Worm (Caenorhabditis elegans) whole organism, L2 larva: ENCODE measurements around the gene rpl-29.

Experiments
- C34F6.9 ChIP-seq: fragments of 150-350 bp; optimal IDR thresholded peaks from 2 replicates; lab custom pipeline; 2014; ENCODE audit warnings: missing biosample characterization, missing genetic modification characterization
- R02D3.7 ChIP-seq: fragments of 150-350 bp; optimal IDR thresholded peaks from 2 replicates; lab custom pipeline; 2014; ENCODE audit warnings: missing biosample characterization, missing genetic modification characterization
- Y55F3AM.14 ChIP-seq: fragments of 200-800 bp; sonication (Bioruptor generic); optimal IDR thresholded peaks from 2 replicates; lab custom pipeline; 2018; ENCODE audit warnings: mild to moderate bottlenecking, missing genetic modification characterization, missing compliant biosample characterization
- alr-1 ChIP-seq: fragments of 150-350 bp; optimal IDR thresholded peaks from 2 replicates; lab custom pipeline; 2014; ENCODE audit warnings: missing biosample characterization, missing genetic modification characterization
- aly-2 ChIP-seq: fragments of 150-350 bp; optimal IDR thresholded peaks from 2 replicates; lab custom pipeline; 2014; ENCODE audit warnings: missing biosample characterization, missing genetic modification characterization
- ama-1 ChIP-seq: fragments of 150-350 bp; optimal IDR thresholded peaks from 2 replicates; lab custom pipeline; 2018; ENCODE audit warnings: inconsistent platforms
- blmp-1 ChIP-seq: sonication (generic microtip); optimal IDR thresholded peaks from 2 replicates; lab custom pipeline; 2017; ENCODE audit warnings: missing genetic modification characterization, mild to moderate bottlenecking, missing compliant biosample characterization, antibody characterized with exemption, moderate library complexity; ENCODE audit not compliant: insufficient read depth
- ceh-16 ChIP-seq: fragments of 150-350 bp; optimal IDR thresholded peaks from 2 replicates; lab custom pipeline; 2014; ENCODE audit warnings: missing biosample characterization, missing genetic modification characterization
- ceh-82 ChIP-seq: fragments of 150-350 bp; optimal IDR thresholded peaks from 2 replicates; lab custom pipeline; 2014; ENCODE audit warnings: missing biosample characterization, missing genetic modification characterization
- crh-2 ChIP-seq: sonication (generic microtip); optimal IDR thresholded peaks from 2 replicates; lab custom pipeline; 2017; ENCODE audit warnings: missing biosample characterization, missing genetic modification characterization
- egl-27 ChIP-seq: sonication (generic microtip); optimal IDR thresholded peaks from 3 replicates; lab custom pipeline; 2017; ENCODE audit warnings: missing biosample characterization, missing genetic modification reagents, missing genetic modification characterization
- elt-1 ChIP-seq: fragments of 150-350 bp; optimal IDR thresholded peaks from 2 replicates; lab custom pipeline; 2014; ENCODE audit warnings: missing biosample characterization, missing genetic modification characterization
- elt-3 ChIP-seq: sonication (generic microtip); optimal IDR thresholded peaks from 2 replicates; lab custom pipeline; 2017; ENCODE audit warnings: missing biosample characterization, missing genetic modification characterization
- lin-11 ChIP-seq: fragments of 150-350 bp; sonication (generic microtip); optimal IDR thresholded peaks from 2 replicates; lab custom pipeline; 2014; ENCODE audit warnings: missing biosample characterization, missing genetic modification characterization, inconsistent platforms, mixed read lengths
- lin-39 ChIP-seq: fragments of 150-350 bp; optimal IDR thresholded peaks from 2 replicates; lab custom pipeline; 2014; ENCODE audit warnings: missing biosample characterization, missing genetic modification reagents, missing genetic modification characterization
- mab-5 ChIP-seq: fragments of 150-350 bp; optimal IDR thresholded peaks from 2 replicates; lab custom pipeline; 2014; ENCODE audit warnings: missing biosample characterization, missing genetic modification characterization
- nhr-10 ChIP-seq: sonication (generic microtip); optimal IDR thresholded peaks from 2 replicates; lab custom pipeline; 2017; ENCODE audit warnings: missing biosample characterization, missing genetic modification characterization
- nhr-11 ChIP-seq: fragments of 150-350 bp; optimal IDR thresholded peaks from 2 replicates; lab custom pipeline; 2014; ENCODE audit warnings: missing biosample characterization, missing genetic modification characterization
- nhr-129 ChIP-seq: fragments of 150-350 bp; optimal IDR thresholded peaks from 2 replicates; lab custom pipeline; 2014; ENCODE audit warnings: missing biosample characterization, missing genetic modification characterization
- nhr-21 ChIP-seq: fragments of 150-350 bp; optimal IDR thresholded peaks from 2 replicates; lab custom pipeline; 2014; ENCODE audit warnings: missing biosample characterization, missing genetic modification characterization
- nhr-25 ChIP-seq: fragments of 150-350 bp; sonication (generic microtip); optimal IDR thresholded peaks from 3 replicates; lab custom pipeline; 2014; ENCODE audit warnings: missing biosample characterization, missing genetic modification characterization
- nhr-6 ChIP-seq: fragments of 150-350 bp; optimal IDR thresholded peaks from 2 replicates; lab custom pipeline; 2014; ENCODE audit warnings: missing biosample characterization, missing genetic modification characterization
- nhr-77 ChIP-seq: fragments of 150-350 bp; optimal IDR thresholded peaks from 2 replicates; lab custom pipeline; 2014; ENCODE audit warnings: missing biosample characterization, missing genetic modification characterization
- peb-1 ChIP-seq: fragments of 150-350 bp; optimal IDR thresholded peaks from 2 replicates; lab custom pipeline; 2014; ENCODE audit warnings: missing biosample characterization, missing genetic modification characterization
- sem-4 ChIP-seq: fragments of 150-350 bp; optimal IDR thresholded peaks from 2 replicates; lab custom pipeline; 2014; ENCODE audit warnings: missing biosample characterization, missing genetic modification reagents, missing genetic modification characterization
- sma-3 ChIP-seq: sonication (generic microtip); optimal IDR thresholded peaks from 2 replicates; lab custom pipeline; 2016; ENCODE audit warnings: missing genetic modification reagents, missing genetic modification characterization, missing compliant biosample characterization
- sma-9 ChIP-seq, 2 experiments: fragments of 150-350 bp in 1 of 2; sonication (generic microtip) in 1 of 2; optimal IDR thresholded peaks; 2 replicates each; lab custom pipeline; 2014 to 2016; ENCODE audit warnings: missing genetic modification characterization in 2 of 2, mild to moderate bottlenecking in 1 of 2, missing biosample characterization in 1 of 2, missing compliant biosample characterization in 1 of 2, missing genetic modification reagents in 1 of 2, moderate library complexity in 1 of 2
- snpc-4 ChIP-seq: fragments of 150-350 bp; optimal IDR thresholded peaks from 2 replicates; lab custom pipeline; 2014; ENCODE audit warnings: missing biosample characterization, missing genetic modification characterization
- unc-39 ChIP-seq: fragments of 150-350 bp; optimal IDR thresholded peaks from 2 replicates; lab custom pipeline; 2014; ENCODE audit warnings: missing biosample characterization, missing genetic modification characterization
- unc-62 ChIP-seq: fragments of 150-350 bp; optimal IDR thresholded peaks from 2 replicates; lab custom pipeline; 2014; ENCODE audit warnings: missing biosample characterization, missing genetic modification reagents, missing genetic modification characterization
- zag-1 ChIP-seq: fragments of 150-350 bp; optimal IDR thresholded peaks from 2 replicates; lab custom pipeline; 2014; ENCODE audit warnings: missing biosample characterization, missing genetic modification characterization
- ztf-1 ChIP-seq: fragments of 200-800 bp; sonication (Bioruptor generic); conservative IDR thresholded peaks from 2 replicates; pipeline ENCODE4 v1.3.6; 2022; ENCODE audit warnings: missing genetic modification characterization, missing compliant biosample characterization
- ztf-4 ChIP-seq: fragments of 150-350 bp; optimal IDR thresholded peaks from 2 replicates; lab custom pipeline; 2014; ENCODE audit warnings: missing biosample characterization, missing genetic modification characterization

The rpl-29 gene

ce11 chrIV:13836290-13836689, 45.7 kb upstream of the rpl-29 start, which contains the start of gene H08M01.1:
Gene H08M01.1, minus strand, starts transcription at chrIV:13836390.
- no peak for TF ChIP-seq nhr-21 (tag; lab: Kevin White, UChicago)
- no peak for TF ChIP-seq lin-11 (tag; lab: Kevin White, UChicago)
- no peak for TF ChIP-seq mab-5 (tag; lab: Kevin White, UChicago)
- TF ChIP-seq C34F6.9 (tag; lab: Kevin White, UChicago), result no peak

- TF ChIP-seq Y55F3AM.14 (no peak), ceh-82 (tag; lab: Kevin White, UChicago) (no peak), nhr-6 (tag; lab: Kevin White, UChicago) (no peak), lin-11 (tag; lab: Kevin White, UChicago) (no peak), sma-9 (GFP tag; optimal IDR thresholded peaks at IDR 0.05; lab: Kevin White, UChicago) (no peak), sma-9 (tag; optimal IDR thresholded peaks at IDR 0.05; lab: Kevin White, UChicago) (no peak), aly-2 (no peak), zag-1 (tag; lab: Kevin White, UChicago) (no peak), ztf-4 (no peak), ceh-16 (no peak), elt-1 (no peak)
Measured at ce11 chrIV:13838296-13838695, 43.7 kb upstream of the rpl-29 start.

- TF ChIP-seq elt-3 (tag; lab: Kevin White, UChicago), result no peak
- TF ChIP-seq nhr-25 (tag; lab: Kevin White, UChicago), result no peak
- TF ChIP-seq mab-5 (tag; lab: Kevin White, UChicago), result no peak
- no peak for TF ChIP-seq unc-62
- no peak for TF ChIP-seq ceh-16
- no peak for TF ChIP-seq ceh-82 (tag; lab: Kevin White, UChicago)
- TF ChIP-seq ama-1 (lab: Kevin White, UChicago), result no peak
- TF ChIP-seq sem-4 (tag; lab: Kevin White, UChicago), result no peak
- no peak for TF ChIP-seq blmp-1 (tag; lab: Kevin White, UChicago)
- TF ChIP-seq nhr-6 (tag; lab: Kevin White, UChicago), result no peak
- no peak for TF ChIP-seq nhr-77
- TF ChIP-seq snpc-4 (tag; lab: Kevin White, UChicago), result no peak
- no peak for TF ChIP-seq R02D3.7 (tag; lab: Kevin White, UChicago)
Measured at ce11 chrIV:13860459-13860858, 21.6 kb upstream of the rpl-29 start.

ce11 chrIV:13865172-13865571, 16.9 kb upstream of the rpl-29 start, which contains the start of gene vamp-8:
Gene vamp-8, minus strand, starts transcription at chrIV:13865196.
- TF ChIP-seq blmp-1 (tag; lab: Kevin White, UChicago) (no peak), nhr-129 (peak; percentile 58), ama-1 (lab: Kevin White, UChicago) (no peak), nhr-25 (tag; lab: Kevin White, UChicago) (no peak), sma-9 (GFP tag; optimal IDR thresholded peaks at IDR 0.05; lab: Kevin White, UChicago) (no peak), sma-9 (tag; optimal IDR thresholded peaks at IDR 0.05; lab: Kevin White, UChicago) (no peak), unc-39 (tag; lab: Kevin White, UChicago) (no peak)
- TF ChIP-seq, all 48 proteins: peak for 1

- no peak for TF ChIP-seq nhr-10 (tag; lab: Kevin White, UChicago)
- no peak for TF ChIP-seq sma-9 (GFP tag; optimal IDR thresholded peaks at IDR 0.05; lab: Kevin White, UChicago)
- no peak for TF ChIP-seq sma-9 (tag; optimal IDR thresholded peaks at IDR 0.05; lab: Kevin White, UChicago)
- no peak for TF ChIP-seq alr-1 (tag; lab: Kevin White, UChicago)
- TF ChIP-seq nhr-129, result no peak
- no peak for TF ChIP-seq egl-27 (tag; lab: Kevin White, UChicago)
- TF ChIP-seq ama-1 (lab: Kevin White, UChicago), result no peak
- TF ChIP-seq lin-39 (tag; lab: Kevin White, UChicago), result no peak
- no peak for TF ChIP-seq sem-4 (tag; lab: Kevin White, UChicago)
- no peak for TF ChIP-seq R02D3.7 (tag; lab: Kevin White, UChicago)
- TF ChIP-seq ztf-1, result no peak
- TF ChIP-seq C34F6.9 (tag; lab: Kevin White, UChicago), result no peak
- TF ChIP-seq nhr-11 (tag; lab: Kevin White, UChicago), result no peak
- no peak for TF ChIP-seq ztf-4
- no peak for TF ChIP-seq sma-3 (GFP tag; lab: Kevin White, UChicago)
- TF ChIP-seq lin-11 (tag; lab: Kevin White, UChicago), result no peak
- no peak for TF ChIP-seq nhr-6 (tag; lab: Kevin White, UChicago)
- TF ChIP-seq crh-2, result no peak
- TF ChIP-seq peb-1, result no peak
Measured at ce11 chrIV:13866754-13867153, 15.3 kb upstream of the rpl-29 start, which contains the start of gene B0513.90. Gene B0513.90, plus strand, starts transcription at chrIV:13867054.
